Fruit fly (Drosophila melanogaster) whole organism, embryonic: ENCODE results near the gene Amacr.

Experiments used
- Aef1 ChIP-seq: fragments of 200-800 bp; sonication (Bioruptor generic); IDR thresholded peaks from 3 replicates; pipeline ENCODE4 v1.3.6; 2022; ENCODE audit warnings: missing biosample characterization, missing genetic modification characterization
- Atf-2 ChIP-seq: fragments of 200-800 bp; sonication (Bioruptor generic); optimal IDR thresholded peaks from 2 replicates; lab custom pipeline; 2016; ENCODE audit warnings: missing biosample characterization, missing genetic modification characterization
- Bteb2 ChIP-seq: fragments of 200-800 bp; sonication (Bioruptor generic); optimal IDR thresholded peaks from 2 replicates; lab custom pipeline; 2016; ENCODE audit warnings: missing biosample characterization, missing genetic modification characterization
- CG10147 ChIP-seq: fragments of 200-800 bp; sonication (Bioruptor generic); optimal IDR thresholded peaks from 2 replicates; lab custom pipeline; 2019; ENCODE audit warnings: missing biosample characterization, mild to moderate bottlenecking, missing genetic modification characterization, moderate library complexity
- CG10267 ChIP-seq: fragments of 200-800 bp; sonication (Bioruptor generic); optimal IDR thresholded peaks from 2 replicates; lab custom pipeline; 2018; ENCODE audit warnings: missing biosample characterization, mild to moderate bottlenecking, missing genetic modification characterization, moderate library complexity
- CG11093 ChIP-seq: fragments of 200-800 bp; sonication (Bioruptor generic); IDR thresholded peaks from 3 replicates; pipeline ENCODE4 v1.3.6; 2022; ENCODE audit warnings: missing biosample characterization, missing genetic modification characterization
- CG15269 ChIP-seq: fragments of 200-800 bp; sonication (Bioruptor generic); optimal IDR thresholded peaks from 2 replicates; lab custom pipeline; 2018; ENCODE audit warnings: missing biosample characterization, mild to moderate bottlenecking, missing genetic modification characterization, moderate library complexity
- CG15601 ChIP-seq: fragments of 200-800 bp; sonication (Bioruptor generic); optimal IDR thresholded peaks from 3 replicates; lab custom pipeline; 2019; ENCODE audit warnings: missing biosample characterization, mild to moderate bottlenecking, missing genetic modification characterization, moderate library complexity
- CG15696 ChIP-seq: fragments of 200-800 bp; sonication (Bioruptor generic); optimal IDR thresholded peaks from 2 replicates; lab custom pipeline; 2019; ENCODE audit warnings: missing biosample characterization, mild to moderate bottlenecking, missing genetic modification characterization, moderate library complexity
- CG16815 ChIP-seq: fragments of 200-800 bp; sonication (Bioruptor generic); optimal IDR thresholded peaks from 3 replicates; lab custom pipeline; 2017; ENCODE audit warnings: missing biosample characterization, mild to moderate bottlenecking, missing genetic modification characterization
- CG17385 ChIP-seq: fragments of 200-800 bp; sonication (Bioruptor generic); optimal IDR thresholded peaks from 3 replicates; lab custom pipeline; 2018; ENCODE audit warnings: missing biosample characterization, mild to moderate bottlenecking, missing genetic modification characterization
- CG18262 ChIP-seq: fragments of 200-800 bp; optimal IDR thresholded peaks from 3 replicates; lab custom pipeline; 2019; ENCODE audit warnings: missing biosample characterization, mild to moderate bottlenecking, missing genetic modification characterization, moderate library complexity
- CG18476 ChIP-seq: fragments of 200-800 bp; sonication (Bioruptor generic); optimal IDR thresholded peaks from 2 replicates; lab custom pipeline; 2016; ENCODE audit warnings: missing biosample characterization, mild to moderate bottlenecking, missing genetic modification characterization
- CG2678 ChIP-seq: fragments of 200-800 bp; sonication (Bioruptor generic); optimal IDR thresholded peaks from 3 replicates; lab custom pipeline; 2019; ENCODE audit warnings: missing biosample characterization, mild to moderate bottlenecking, missing genetic modification characterization, moderate library complexity
- CG2712 ChIP-seq: fragments of 200-800 bp; optimal IDR thresholded peaks from 3 replicates; lab custom pipeline; 2019; ENCODE audit warnings: missing biosample characterization, mild to moderate bottlenecking, missing genetic modification characterization, moderate library complexity
- CG33213 ChIP-seq: fragments of 200-800 bp; sonication (Bioruptor generic); optimal IDR thresholded peaks from 3 replicates; lab custom pipeline; 2016; ENCODE audit warnings: missing biosample characterization, missing genetic modification characterization
- CG3726 ChIP-seq: fragments of 200-800 bp; sonication (Bioruptor generic); IDR thresholded peaks from 3 replicates; pipeline ENCODE4, ENCODE4 v1.3.6; 2022; ENCODE audit warnings: missing biosample characterization, missing genetic modification characterization
- CG3995 ChIP-seq: fragments of 200-800 bp; sonication (Bioruptor generic); optimal IDR thresholded peaks from 3 replicates; lab custom pipeline; 2016; ENCODE audit warnings: missing biosample characterization, missing genetic modification characterization
- CG4360 ChIP-seq: fragments of 200-800 bp; sonication (Bioruptor generic); IDR thresholded peaks from 2 replicates; pipeline ENCODE4 v1.3.6; 2022; ENCODE audit warnings: missing biosample characterization, missing genetic modification characterization
- CG43689 ChIP-seq: fragments of 200-800 bp; sonication (Bioruptor generic); IDR thresholded peaks from 2 replicates; pipeline ENCODE4 v1.3.6; 2022; ENCODE audit warnings: missing biosample characterization, missing genetic modification characterization
- CG4820 ChIP-seq: fragments of 200-800 bp; sonication (Bioruptor generic); optimal IDR thresholded peaks from 3 replicates; lab custom pipeline; 2016; ENCODE audit warnings: missing biosample characterization, missing genetic modification characterization
- CG7372 ChIP-seq: fragments of 200-800 bp; sonication (Bioruptor generic); IDR thresholded peaks from 2 replicates; pipeline ENCODE4 v1.3.6; 2022; ENCODE audit warnings: missing biosample characterization, missing genetic modification characterization
- CG8478 ChIP-seq: fragments of >200 bp; optimal IDR thresholded peaks from 2 replicates; lab custom pipeline; 2018
- CG9215 ChIP-seq: fragments of 200-800 bp; sonication (Bioruptor generic); IDR thresholded peaks from 2 replicates; pipeline ENCODE4 v1.3.6; 2022; ENCODE audit warnings: missing biosample characterization, missing genetic modification characterization
- CTCF ChIP-seq: fragments of 200-800 bp; sonication (Bioruptor generic); optimal IDR thresholded peaks from 2 replicates; lab custom pipeline; 2017; ENCODE audit warnings: missing biosample characterization, mild to moderate bottlenecking, missing genetic modification characterization, moderate library complexity
- Doc2 ChIP-seq: fragments of 200-800 bp; sonication (Bioruptor generic); IDR thresholded peaks from 2 replicates; pipeline ENCODE4 v1.3.6; 2022; ENCODE audit warnings: missing biosample characterization, missing genetic modification characterization
- Dref ChIP-seq: fragments of 200-800 bp; sonication (Bioruptor generic); IDR thresholded peaks from 2 replicates; pipeline ENCODE4 v1.3.6; 2022; ENCODE audit warnings: missing biosample characterization, missing genetic modification characterization
- Gug ChIP-seq: fragments of 200-800 bp; sonication (Bioruptor generic); IDR thresholded peaks from 4 replicates; pipeline ENCODE4 v1.3.6; 2022; ENCODE audit warnings: missing biosample characterization, missing genetic modification characterization
- HmgZ ChIP-seq: fragments of 200-800 bp; sonication (Bioruptor generic); optimal IDR thresholded peaks from 2 replicates; lab custom pipeline; 2018; ENCODE audit warnings: missing biosample characterization, mild to moderate bottlenecking, missing genetic modification characterization
- Hmx ChIP-seq: fragments of 200-800 bp; sonication (Bioruptor generic); optimal IDR thresholded peaks from 2 replicates; lab custom pipeline; 2016; ENCODE audit warnings: missing biosample characterization, missing genetic modification characterization
- Hr39 ChIP-seq: fragments of >200 bp; optimal IDR thresholded peaks from 2 replicates; lab custom pipeline; 2017
- Nf-YB ChIP-seq: fragments of 200-800 bp; sonication (Bioruptor generic); optimal IDR thresholded peaks from 3 replicates; lab custom pipeline; 2019; ENCODE audit warnings: missing biosample characterization, mild to moderate bottlenecking, missing genetic modification characterization, moderate library complexity
- Pdp1 ChIP-seq, 2 experiments: fragments of 200-800 bp; sonication (Bioruptor generic); optimal IDR thresholded peaks; 3 replicates each; lab custom pipeline; 2016; ENCODE audit warnings: missing biosample characterization in 2 of 2, missing genetic modification characterization in 2 of 2, mild to moderate bottlenecking in 1 of 2, moderate library complexity in 1 of 2
- Usf ChIP-seq: fragments of 200-800 bp; sonication (Bioruptor generic); optimal IDR thresholded peaks from 2 replicates; lab custom pipeline; 2017; ENCODE audit warnings: missing genotype, missing biosample characterization, missing genetic modification characterization
- Xrp1 ChIP-seq: fragments of 200-800 bp; sonication (Bioruptor generic); IDR thresholded peaks from 2 replicates; pipeline ENCODE4 v1.3.6; 2022; ENCODE audit warnings: missing biosample characterization, missing genetic modification characterization
- amos ChIP-seq: fragments of 200-800 bp; sonication (Bioruptor generic); IDR thresholded peaks from 2 replicates; pipeline ENCODE4 v1.3.6; 2022; ENCODE audit warnings: missing biosample characterization, missing genetic modification characterization; ENCODE audit not compliant: partially characterized antibody
- az2 ChIP-seq: fragments of 200-800 bp; sonication (Bioruptor generic); optimal IDR thresholded peaks from 3 replicates; lab custom pipeline; 2016; ENCODE audit warnings: missing biosample characterization, missing genetic modification characterization
- bbx ChIP-seq: fragments of 200-800 bp; sonication (Bioruptor generic); IDR thresholded peaks from 2 replicates; pipeline ENCODE4 v1.3.6; 2022; ENCODE audit warnings: missing biosample characterization, missing genetic modification characterization; ENCODE audit not compliant: partially characterized antibody
- cad ChIP-seq: fragments of >200 bp; optimal IDR thresholded peaks from 2 replicates; lab custom pipeline; 2017; ENCODE audit warnings: missing biosample characterization, missing genetic modification characterization
- crol ChIP-seq: fragments of 200-800 bp; sonication (Bioruptor generic); IDR thresholded peaks from 2 replicates; pipeline ENCODE4 v1.3.6; 2022; ENCODE audit warnings: missing biosample characterization, missing genetic modification characterization
- grau ChIP-seq: fragments of 200-800 bp; optimal IDR thresholded peaks from 3 replicates; lab custom pipeline; 2019; ENCODE audit warnings: missing biosample characterization, mild to moderate bottlenecking, missing genetic modification characterization, moderate library complexity
- hth ChIP-seq: fragments of >200 bp; optimal IDR thresholded peaks from 2 replicates; lab custom pipeline; 2017; ENCODE audit warnings: inconsistent platforms
- jigr1 ChIP-seq: fragments of 200-800 bp; sonication (Bioruptor generic); IDR thresholded peaks from 3 replicates; pipeline ENCODE4 v1.3.6; 2022; ENCODE audit warnings: missing biosample characterization, missing genetic modification characterization
- kay ChIP-seq: fragments of 200-800 bp; sonication (Bioruptor generic); optimal IDR thresholded peaks from 2 replicates; lab custom pipeline; 2016; ENCODE audit warnings: missing biosample characterization, missing genetic modification characterization
- nerfin-1 ChIP-seq: fragments of 200-800 bp; sonication (Bioruptor generic); optimal IDR thresholded peaks from 3 replicates; lab custom pipeline; 2019; ENCODE audit warnings: missing biosample characterization, mild to moderate bottlenecking, missing genetic modification characterization, moderate library complexity
- nmo ChIP-seq: fragments of 200-800 bp; sonication (Bioruptor generic); optimal IDR thresholded peaks from 2 replicates; lab custom pipeline; 2018; ENCODE audit warnings: missing biosample characterization, mild to moderate bottlenecking, missing genetic modification characterization, moderate library complexity
- odd ChIP-seq: fragments of 200-800 bp; sonication (Bioruptor generic); optimal IDR thresholded peaks from 2 replicates; lab custom pipeline; 2017; ENCODE audit warnings: missing biosample characterization, mild to moderate bottlenecking, missing genetic modification characterization
- phol ChIP-seq: fragments of 200-800 bp; sonication (Bioruptor generic); optimal IDR thresholded peaks from 3 replicates; lab custom pipeline; 2018; ENCODE audit warnings: missing biosample characterization, mild to moderate bottlenecking, missing genetic modification characterization, moderate library complexity
- run ChIP-seq: fragments of 200-800 bp; sonication (Bioruptor generic); optimal IDR thresholded peaks from 3 replicates; lab custom pipeline; 2018; ENCODE audit warnings: missing biosample characterization, mild to moderate bottlenecking, missing genetic modification characterization
- sim ChIP-seq: fragments of 200-800 bp; sonication (Bioruptor generic); IDR thresholded peaks from 2 replicates; pipeline ENCODE4 v1.3.6; 2022; ENCODE audit warnings: missing biosample characterization, missing genetic modification characterization
- sisA ChIP-seq: fragments of 200-800 bp; sonication (Bioruptor generic); IDR thresholded peaks from 2 replicates; pipeline ENCODE4 v1.3.6; 2022; ENCODE audit warnings: missing biosample characterization, missing genetic modification characterization
- slou ChIP-seq: fragments of 200-800 bp; sonication (Bioruptor generic); optimal IDR thresholded peaks from 3 replicates; lab custom pipeline; 2016; ENCODE audit warnings: missing biosample characterization, missing genetic modification characterization
- sug ChIP-seq: fragments of 200-800 bp; optimal IDR thresholded peaks from 2 replicates; lab custom pipeline; 2019; ENCODE audit warnings: missing biosample characterization, mild to moderate bottlenecking, missing genetic modification characterization, moderate library complexity
- vfl ChIP-seq: fragments of 200-800 bp; sonication (Bioruptor generic); optimal IDR thresholded peaks from 2 replicates; lab custom pipeline; 2016; ENCODE audit warnings: missing biosample characterization, missing genetic modification characterization

Gene Amacr

dm6 chr2L:20757808-20758187 lies 5.7 kb upstream of the Amacr start, which contains the start of the genes Rhau and dia (continued):
- TF ChIP-seq hth (lab: Kevin White, UChicago) (no peak), CG2712 (peak; percentile 60), Aef1 (GFP tag; lab: Robert Waterston, UW) (no peak), Dref (GFP tag; lab: Robert Waterston, UW) (peak; percentile 57), cad (GFP tag; lab: Kevin White, UChicago) (no peak), kay (GFP tag; lab: Kevin White, UChicago) (no peak), CG8478 (lab: Kevin White, UChicago) (no peak), bbx (no peak), CG3726 (GFP tag; lab: Robert Waterston, UW) (no peak), CG10267 (tag; lab: Kevin White, UChicago) (peak; percentile 76), sug (tag; lab: Kevin White, UChicago) (peak; percentile 29), CG2678 (tag; lab: Kevin White, UChicago) (no peak), CG17385 (GFP tag; lab: Kevin White, UChicago) (no peak), Atf-2 (GFP tag; lab: Kevin White, UChicago) (no peak), Nf-YB (GFP tag; lab: Kevin White, UChicago) (no peak), vfl (GFP tag; lab: Kevin White, UChicago) (no peak), phol (tag; lab: Kevin White, UChicago) (peak; percentile 71), CG15269 (tag; lab: Kevin White, UChicago) (no peak), HmgZ (tag; lab: Kevin White, UChicago) (peak; percentile 49), CG3995 (GFP tag; lab: Kevin White, UChicago) (peak; percentile 68), CG16815 (GFP tag; lab: Kevin White, UChicago) (no peak), Xrp1 (no peak), CG9215 (no peak), CG43689 (GFP tag; lab: Robert Waterston, UW) (no peak), CG15601 (tag; lab: Kevin White, UChicago) (peak; percentile 62), jigr1 (GFP tag; lab: Robert Waterston, UW) (no peak), CG10147 (GFP tag; lab: Kevin White, UChicago) (no peak), CG15696 (tag; lab: Kevin White, UChicago) (peak; percentile 28), Bteb2 (GFP tag; lab: Kevin White, UChicago) (peak; percentile 9), CG18262 (tag; lab: Kevin White, UChicago) (peak; percentile 38), sisA (GFP tag; lab: Robert Waterston, UW) (no peak), CG4820 (GFP tag; lab: Kevin White, UChicago) (no peak), slou (GFP tag; lab: Kevin White, UChicago) (no peak), crol (no peak), Hr39 (lab: Kevin White, UChicago) (no peak), run (tag; lab: Kevin White, UChicago) (no peak), CG11093 (GFP tag; lab: Robert Waterston, UW) (no peak), CG7372 (GFP tag; lab: Robert Waterston, UW) (no peak), CTCF (peak; percentile 17), CG4360 (GFP tag; lab: Robert Waterston, UW) (no peak), CG33213 (GFP tag; lab: Kevin White, UChicago) (peak; percentile 26), Hmx (GFP tag; lab: Kevin White, UChicago) (no peak), Usf (GFP tag; lab: Kevin White, UChicago) (no peak), grau (tag; lab: Kevin White, UChicago) (peak; percentile 43), odd (GFP tag; lab: Kevin White, UChicago) (no peak), sim (GFP tag; lab: Robert Waterston, UW) (no peak), Gug (no peak), Doc2 (GFP tag; lab: Robert Waterston, UW) (no peak), amos (peak; percentile 21; the same call in 1 of the 2 replicates), nerfin-1 (tag; lab: Kevin White, UChicago) (no peak), nmo (GFP tag; lab: Kevin White, UChicago) (peak; percentile 71), Pdp1 (GFP tag; optimal IDR thresholded peaks at IDR 0.05; lab: Kevin White, UChicago) (no peak), CG18476 (GFP tag; lab: Kevin White, UChicago) (no peak), az2 (GFP tag; lab: Kevin White, UChicago) (peak; percentile 14)
